Worm (Caenorhabditis elegans) whole organism, L4 larva: ENCODE results near the gene C10E2.2.

Experiments used
- D1046.2 ChIP-seq: fragments of 200-800 bp; sonication (Bioruptor generic); IDR thresholded peaks from 2 replicates; pipeline ENCODE4 v1.3.6; 2022; ENCODE audit warnings: missing genetic modification characterization, missing compliant biosample characterization
- F10B5.3 ChIP-seq: sonication (generic microtip); optimal IDR thresholded peaks from 2 replicates; lab custom pipeline; 2016; ENCODE audit warnings: mild to moderate bottlenecking, missing genetic modification characterization, missing compliant biosample characterization
- R02D3.7 ChIP-seq: fragments of 150-350 bp; sonication (generic microtip); optimal IDR thresholded peaks from 3 replicates; lab custom pipeline; 2014; ENCODE audit warnings: missing biosample characterization, missing genetic modification characterization
- T26A8.4 ChIP-seq: fragments of 200-800 bp; sonication (Bioruptor generic); IDR thresholded peaks from 2 replicates; pipeline ENCODE4 v1.3.6; 2022; ENCODE audit warnings: missing genetic modification characterization, missing compliant biosample characterization
- Y48G9A.11 ChIP-seq: fragments of 200-800 bp; sonication (Bioruptor generic); IDR thresholded peaks from 2 replicates; pipeline ENCODE4 v1.3.6; 2022; ENCODE audit warnings: missing genetic modification reagents, missing genetic modification characterization, missing compliant biosample characterization
- Y75B8A.6 ChIP-seq: fragments of 200-800 bp; sonication (Bioruptor generic); IDR thresholded peaks from 2 replicates; pipeline ENCODE4 v1.3.6; 2022; ENCODE audit warnings: missing genetic modification reagents, missing genetic modification characterization, missing compliant biosample characterization
- ZK337.2 ChIP-seq: fragments of 200-800 bp; sonication (Bioruptor generic); IDR thresholded peaks from 2 replicates; pipeline ENCODE4 v1.3.6; 2022; ENCODE audit warnings: missing genetic modification reagents, missing genetic modification characterization, missing compliant biosample characterization
- ZK546.5 ChIP-seq, 2 experiments: sonication (generic microtip); optimal IDR thresholded peaks; 2 replicates each; lab custom pipeline; 2017; ENCODE audit warnings: missing biosample characterization in 2 of 2, missing genetic modification characterization in 2 of 2
- aha-1 ChIP-seq: fragments of 150-350 bp; peaks from one replicate; lab custom pipeline; 2014; ENCODE audit warnings: missing biosample characterization, missing genetic modification characterization
- attf-4 ChIP-seq: sonication (generic microtip); optimal IDR thresholded peaks from 3 replicates; lab custom pipeline; 2017; ENCODE audit warnings: missing biosample characterization, missing genetic modification characterization
- ceh-28 ChIP-seq: fragments of 150-350 bp; optimal IDR thresholded peaks from 2 replicates; lab custom pipeline; 2014; ENCODE audit warnings: missing biosample characterization, missing genetic modification reagents, missing genetic modification characterization
- ceh-44 ChIP-seq: fragments of 200-800 bp; sonication (Bioruptor generic); IDR thresholded peaks from 2 replicates; pipeline ENCODE4 v1.3.6; 2022; ENCODE audit warnings: missing genetic modification reagents, missing genetic modification characterization, missing compliant biosample characterization
- ceh-62 ChIP-seq: sonication (generic microtip); optimal IDR thresholded peaks from 2 replicates; lab custom pipeline; 2017; ENCODE audit warnings: missing biosample characterization, missing genetic modification characterization
- ceh-82 ChIP-seq: sonication (generic microtip); optimal IDR thresholded peaks from 2 replicates; lab custom pipeline; 2017; ENCODE audit warnings: missing biosample characterization, missing genetic modification characterization
- ces-1 ChIP-seq: fragments of 150-350 bp; sonication (generic microtip); optimal IDR thresholded peaks from 4 replicates; lab custom pipeline; 2014; ENCODE audit warnings: missing biosample characterization, missing genetic modification reagents, missing genetic modification characterization
- cey-2 ChIP-seq: sonication (generic microtip); optimal IDR thresholded peaks from 3 replicates; lab custom pipeline; 2017; ENCODE audit warnings: missing genetic modification characterization, mild to moderate bottlenecking, missing compliant biosample characterization, antibody characterized with exemption, borderline replicate concordance; ENCODE audit not compliant: insufficient read depth
- duxl-1 ChIP-seq: sonication (generic microtip); optimal IDR thresholded peaks from 2 replicates; lab custom pipeline; 2016; ENCODE audit warnings: mild to moderate bottlenecking, missing genetic modification characterization, moderate library complexity, missing compliant biosample characterization; ENCODE audit not compliant: poor library complexity
- dve-1 ChIP-seq: sonication (generic microtip); optimal IDR thresholded peaks from 2 replicates; lab custom pipeline; 2017; ENCODE audit warnings: antibody characterized with exemption, mild to moderate bottlenecking, missing genetic modification characterization, missing compliant biosample characterization; ENCODE audit not compliant: insufficient read depth
- egl-27 ChIP-seq: sonication (generic microtip); optimal IDR thresholded peaks from 3 replicates; lab custom pipeline; 2017; ENCODE audit warnings: missing biosample characterization, missing genetic modification reagents, missing genetic modification characterization
- fos-1 ChIP-seq: fragments of 150-350 bp; optimal IDR thresholded peaks from 2 replicates; lab custom pipeline; 2014; ENCODE audit warnings: missing biosample characterization, missing genetic modification characterization
- gei-8 ChIP-seq: fragments of 200-800 bp; sonication (Bioruptor generic); optimal IDR thresholded peaks from 2 replicates; lab custom pipeline; 2018; ENCODE audit warnings: mild to moderate bottlenecking, missing genetic modification characterization, missing compliant biosample characterization
- hif-1 ChIP-seq, 2 experiments: sonication (generic microtip); optimal IDR thresholded peaks; 2 replicates each; lab custom pipeline; 2016 to 2017; ENCODE audit warnings: missing compliant biosample characterization in 2 of 2, missing genetic modification characterization in 2 of 2, missing genetic modification reagents in 2 of 2, missing genotype in 2 of 2, mild to moderate bottlenecking in 1 of 2
- hlh-11 ChIP-seq: fragments of 200-800 bp; sonication (Bioruptor generic); optimal IDR thresholded peaks from 2 replicates; lab custom pipeline; 2018; ENCODE audit warnings: mild to moderate bottlenecking, missing genetic modification characterization, missing compliant biosample characterization
- hlh-30 ChIP-seq: sonication (generic microtip); optimal IDR thresholded peaks from 2 replicates; lab custom pipeline; 2017; ENCODE audit warnings: antibody characterized with exemption, mild to moderate bottlenecking, missing genetic modification characterization, missing compliant biosample characterization; ENCODE audit not compliant: insufficient read depth
- hmg-1.1 ChIP-seq: fragments of 200-800 bp; sonication (Bioruptor generic); IDR thresholded peaks from 2 replicates; pipeline ENCODE4 v1.3.6; 2022; ENCODE audit warnings: missing genetic modification reagents, missing genetic modification characterization, missing compliant biosample characterization
- lin-13 ChIP-seq: fragments of 150-350 bp; optimal IDR thresholded peaks from 2 replicates; lab custom pipeline; 2014; ENCODE audit warnings: missing biosample characterization, missing genetic modification reagents, missing genetic modification characterization
- lin-29 ChIP-seq: fragments of 200-800 bp; sonication (Bioruptor generic); IDR thresholded peaks from 2 replicates; pipeline ENCODE4 v1.3.6; 2022; ENCODE audit warnings: missing genetic modification reagents, missing genetic modification characterization, missing compliant biosample characterization
- lin-38 ChIP-seq: fragments of 200-800 bp; sonication (Bioruptor generic); IDR thresholded peaks from 2 replicates; pipeline ENCODE4 v1.3.6; 2022; ENCODE audit warnings: missing genetic modification reagents, missing genetic modification characterization, missing compliant biosample characterization
- madf-9 ChIP-seq: fragments of 200-800 bp; sonication (Bioruptor generic); conservative IDR thresholded peaks from 2 replicates; pipeline ENCODE4 v1.3.6; 2022; ENCODE audit warnings: missing genetic modification reagents, missing genetic modification characterization, missing compliant biosample characterization
- mdl-1 ChIP-seq, 2 experiments: fragments of 150-350 bp in 1 of 2; sonication (generic microtip) in 1 of 2; optimal IDR thresholded peaks; 2 replicates each; lab custom pipeline; 2014 to 2017; ENCODE audit warnings: missing biosample characterization in 2 of 2, missing genetic modification characterization in 2 of 2
- mdt-29 ChIP-seq: fragments of 200-800 bp; sonication (Bioruptor generic); IDR thresholded peaks from 2 replicates; pipeline ENCODE4 v1.3.6; 2022; ENCODE audit warnings: missing genetic modification reagents, missing genetic modification characterization, missing compliant biosample characterization
- mxl-3 ChIP-seq: fragments of 200-800 bp; sonication (Bioruptor generic); optimal IDR thresholded peaks from 2 replicates; lab custom pipeline; 2018; ENCODE audit warnings: mild to moderate bottlenecking, missing genetic modification characterization, missing compliant biosample characterization
- nhr-10 ChIP-seq: fragments of 150-350 bp; optimal IDR thresholded peaks from 2 replicates; lab custom pipeline; 2014; ENCODE audit warnings: missing biosample characterization, missing genetic modification characterization
- nhr-11 ChIP-seq: fragments of 150-350 bp; optimal IDR thresholded peaks from 2 replicates; lab custom pipeline; 2014; ENCODE audit warnings: missing biosample characterization, missing genetic modification characterization
- nhr-237 ChIP-seq: sonication (generic microtip); optimal IDR thresholded peaks from 2 replicates; lab custom pipeline; 2017; ENCODE audit warnings: missing biosample characterization, missing genetic modification characterization
- nhr-25 ChIP-seq: sonication (generic microtip); optimal IDR thresholded peaks from 2 replicates; lab custom pipeline; 2017; ENCODE audit warnings: missing genetic modification characterization, mild to moderate bottlenecking, missing compliant biosample characterization, antibody characterized with exemption, moderate library complexity, borderline replicate concordance; ENCODE audit not compliant: insufficient read depth
- nhr-76 ChIP-seq: fragments of 150-350 bp; optimal IDR thresholded peaks from 2 replicates; lab custom pipeline; 2014; ENCODE audit warnings: missing biosample characterization, missing genetic modification characterization
- nhr-77 ChIP-seq: fragments of 150-350 bp; optimal IDR thresholded peaks from 2 replicates; lab custom pipeline; 2014; ENCODE audit warnings: missing biosample characterization, missing genetic modification characterization
- pha-4 ChIP-seq, 2 experiments: fragments of 150-350 bp in 1 of 2; fragments of 200-800 bp in 1 of 2; sonication (Bioruptor generic) in 1 of 2; IDR thresholded peaks in 1 of 2; optimal IDR thresholded peaks in 1 of 2; 2 replicates each; pipeline versions ENCODE4 v1.3.6 to Lab custom; 2014 to 2022; ENCODE audit warnings: missing genetic modification characterization in 2 of 2, missing genetic modification reagents in 2 of 2, missing biosample characterization in 1 of 2, missing compliant biosample characterization in 1 of 2
- pqm-1 ChIP-seq: sonication (generic microtip); optimal IDR thresholded peaks from 2 replicates; lab custom pipeline; 2017; ENCODE audit warnings: missing biosample characterization, missing genetic modification characterization
- saeg-2 ChIP-seq: fragments of 200-800 bp; sonication (Bioruptor generic); IDR thresholded peaks from 2 replicates; pipeline ENCODE4 v1.3.6; 2022; ENCODE audit warnings: missing genetic modification reagents, missing genetic modification characterization, missing compliant biosample characterization
- sdz-12 ChIP-seq: fragments of 200-800 bp; sonication (Bioruptor generic); optimal IDR thresholded peaks from 2 replicates; lab custom pipeline; 2018; ENCODE audit warnings: mild to moderate bottlenecking, missing genetic modification characterization, missing compliant biosample characterization
- set-16 ChIP-seq: fragments of 200-800 bp; sonication (Bioruptor generic); IDR thresholded peaks from 2 replicates; pipeline ENCODE4 v1.3.6; 2022; ENCODE audit warnings: missing genetic modification reagents, missing genetic modification characterization, missing compliant biosample characterization
- skn-1 ChIP-seq: fragments of 150-350 bp; optimal IDR thresholded peaks from 2 replicates; lab custom pipeline; 2014; ENCODE audit warnings: missing biosample characterization, missing genetic modification characterization
- spr-3 ChIP-seq: fragments of 200-800 bp; sonication (Bioruptor generic); optimal IDR thresholded peaks from 2 replicates; lab custom pipeline; 2018; ENCODE audit warnings: mild to moderate bottlenecking, missing genetic modification characterization, missing compliant biosample characterization
- tra-1 ChIP-seq: fragments of 200-800 bp; sonication (Bioruptor generic); IDR thresholded peaks from 2 replicates; pipeline ENCODE4 v1.3.6; 2022; ENCODE audit warnings: missing genetic modification reagents, missing genetic modification characterization, missing compliant biosample characterization
- zag-1 ChIP-seq: fragments of 150-350 bp; optimal IDR thresholded peaks from 2 replicates; lab custom pipeline; 2014; ENCODE audit warnings: missing biosample characterization, missing genetic modification characterization
- zfp-3 ChIP-seq: fragments of 200-800 bp; sonication (Bioruptor generic); conservative IDR thresholded peaks from 2 replicates; pipeline ENCODE4 v1.3.6; 2022; ENCODE audit warnings: missing genetic modification reagents, missing genetic modification characterization, missing compliant biosample characterization
- zip-11 ChIP-seq: fragments of 200-800 bp; sonication (Bioruptor generic); IDR thresholded peaks from 2 replicates; pipeline ENCODE4 v1.3.6; 2022; ENCODE audit warnings: missing genetic modification characterization, missing compliant biosample characterization
- ztf-11 ChIP-seq: fragments of 150-350 bp; optimal IDR thresholded peaks from 2 replicates; lab custom pipeline; 2014; ENCODE audit warnings: missing biosample characterization, missing genetic modification characterization

The C10E2.2 gene

DNA sequence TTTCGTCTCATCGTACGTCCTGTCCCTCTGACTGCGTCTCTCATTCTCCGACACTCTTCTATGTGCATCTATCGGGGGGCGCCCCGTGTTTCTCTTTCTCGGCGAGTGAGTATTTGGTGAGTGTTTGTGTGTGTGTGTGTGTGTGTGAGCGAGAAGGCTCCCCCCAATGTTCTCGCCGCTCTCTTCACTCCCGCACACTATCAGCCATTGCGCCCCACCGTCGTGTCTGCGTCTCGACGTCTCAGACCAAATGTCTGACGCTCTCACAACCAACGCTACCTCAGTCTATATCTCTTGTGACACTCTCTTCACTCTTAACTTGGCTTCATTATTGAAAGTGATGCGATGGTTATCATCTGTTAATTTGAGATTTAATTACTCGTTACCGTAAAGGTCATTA lies 18.2 kb upstream of the C10E2.2 start (continued):
- TF ChIP-seq ceh-62 (tag; lab: Kevin White, UChicago) = no peak
- TF ChIP-seq gei-8 = peak; percentile 87
- peak; percentile 32 for TF ChIP-seq cey-2 (tag; lab: Kevin White, UChicago)
- no peak for TF ChIP-seq nhr-237 (tag; lab: Kevin White, UChicago)
- TF ChIP-seq egl-27 (tag; lab: Kevin White, UChicago) = no peak
- TF ChIP-seq pqm-1 (tag; lab: Kevin White, UChicago) = peak; percentile 14
- TF ChIP-seq mdt-29 = peak; percentile 64
- TF ChIP-seq nhr-77 = peak; percentile 79
- 0 out of 2 replicates have a peak, but pooled peaks have one; percentile 9 for TF ChIP-seq Y48G9A.11 (GFP tag; lab: Robert Waterston, UW)
- TF ChIP-seq duxl-1 (tag; lab: Kevin White, UChicago) = no peak
- TF ChIP-seq T26A8.4 = peak; percentile 91
- peak; percentile 92 for TF ChIP-seq tra-1
- TF ChIP-seq hif-1 (tag; optimal IDR thresholded peaks at IDR 0.05; lab: Kevin White, UChicago) = peak; percentile 42 to 89
- TF ChIP-seq ces-1 (GFP tag; lab: Kevin White, UChicago) = no peak
- TF ChIP-seq mdl-1 (tag; optimal IDR thresholded peaks at IDR 0.05; lab: Kevin White, UChicago) = peak; percentile 95 to 96
- peak; percentile 96 for TF ChIP-seq dve-1
- peak; percentile 80; the same call in 1 of the 2 replicates for TF ChIP-seq saeg-2 (GFP tag; lab: Robert Waterston, UW)
- no peak for TF ChIP-seq lin-29 (GFP tag; lab: Robert Waterston, UW)
- TF ChIP-seq ceh-44 (GFP tag; lab: Robert Waterston, UW) = peak; percentile 56; the same call in 1 of the 2 replicates
- peak; percentile 76 for TF ChIP-seq nhr-10
- no peak for TF ChIP-seq sdz-12 (GFP tag; lab: Kevin White, UChicago)
- peak; percentile 66 for TF ChIP-seq madf-9 (GFP tag; lab: Robert Waterston, UW)
- peak; percentile 95 for TF ChIP-seq mxl-3 (GFP tag; lab: Kevin White, UChicago)
- no peak for TF ChIP-seq nhr-76
- TF ChIP-seq zag-1 = peak; percentile 31
- TF ChIP-seq set-16 (GFP tag; lab: Robert Waterston, UW) = peak; percentile 84
- TF ChIP-seq lin-38 (GFP tag; lab: Robert Waterston, UW) = peak; percentile 59
- TF ChIP-seq ZK337.2 (GFP tag; lab: Robert Waterston, UW) = no peak
- peak; percentile 63 for TF ChIP-seq pha-4 (GFP tag; IDR thresholded peaks at IDR 0.05; lab: Robert Waterston, UW)
- TF ChIP-seq pha-4 (tag; optimal IDR thresholded peaks at IDR 0.05; lab: Kevin White, UChicago) = peak; percentile 36
- peak; percentile 94 for TF ChIP-seq nhr-11 (tag; lab: Kevin White, UChicago)
- peak; percentile 62 for TF ChIP-seq ceh-28 (tag; lab: Kevin White, UChicago)
- TF ChIP-seq lin-13 = peak; percentile 63
- no peak for TF ChIP-seq skn-1
- 0 out of 2 replicates have a peak, but pooled peaks have one; percentile 26 for TF ChIP-seq zfp-3 (GFP tag; lab: Robert Waterston, UW)
- TF ChIP-seq Y75B8A.6 (GFP tag; lab: Robert Waterston, UW) = no peak
- no peak for TF ChIP-seq zip-11 (GFP tag; lab: Robert Waterston, UW)
- peak; percentile 84 for TF ChIP-seq nhr-25
- peak in 1 of 2 experiments; percentile 6 for TF ChIP-seq ZK546.5 (tag; optimal IDR thresholded peaks at IDR 0.05; lab: Kevin White, UChicago)
- no peak for TF ChIP-seq ztf-11
- no peak for TF ChIP-seq F10B5.3 (tag; lab: Kevin White, UChicago)
- no peak for TF ChIP-seq R02D3.7 (tag; lab: Kevin White, UChicago)
- peak; percentile 9 for TF ChIP-seq attf-4 (tag; lab: Kevin White, UChicago)
- peak; percentile 95 for TF ChIP-seq hlh-30 (tag; lab: Kevin White, UChicago)
- no peak for TF ChIP-seq fos-1
- peak; percentile 99 for TF ChIP-seq hlh-11 (tag; lab: Kevin White, UChicago)
- no peak for TF ChIP-seq ceh-82 (tag; lab: Kevin White, UChicago)
- TF ChIP-seq aha-1 (tag; lab: Kevin White, UChicago) = peak; percentile 100
- 0 out of 2 replicates have a peak, but pooled peaks have one; percentile 37 for TF ChIP-seq D1046.2 (GFP tag; lab: Robert Waterston, UW)
- peak; percentile 29 for TF ChIP-seq spr-3 (GFP tag; lab: Kevin White, UChicago)
- peak; percentile 98 for TF ChIP-seq hmg-1.1 (GFP tag; lab: Robert Waterston, UW)
